Worm (Caenorhabditis elegans) whole organism, young adult: ENCODE data around the gene eif-1.

Experiments used
- F23B12.7 ChIP-seq: sonication (generic microtip); optimal IDR thresholded peaks from 2 replicates; lab custom pipeline; 2017; ENCODE audit warnings: missing genetic modification characterization, mild to moderate bottlenecking, missing compliant biosample characterization, antibody characterized with exemption, moderate library complexity; ENCODE audit not compliant: insufficient read depth
- F37B4.10 ChIP-seq: fragments of 200-800 bp; sonication (Bioruptor generic); IDR thresholded peaks from 2 replicates; pipeline ENCODE4 v1.3.6; 2022; ENCODE audit warnings: missing genetic modification characterization, missing compliant biosample characterization
- F49E8.2 ChIP-seq: sonication (generic microtip); optimal IDR thresholded peaks from 3 replicates; lab custom pipeline; 2017; ENCODE audit warnings: missing genetic modification characterization, mild to moderate bottlenecking, missing compliant biosample characterization, antibody characterized with exemption, moderate library complexity; ENCODE audit not compliant: insufficient read depth
- F52B5.7 ChIP-seq: sonication (generic microtip); optimal IDR thresholded peaks from 2 replicates; lab custom pipeline; 2016; ENCODE audit warnings: mild to moderate bottlenecking, missing genetic modification characterization, missing compliant biosample characterization
- F57C9.4 ChIP-seq: sonication (generic microtip); optimal IDR thresholded peaks from 2 replicates; lab custom pipeline; 2017; ENCODE audit warnings: mild to moderate bottlenecking, missing genetic modification characterization, missing compliant biosample characterization
- Y53F4B.3 ChIP-seq: fragments of 200-800 bp; sonication (Bioruptor generic); IDR thresholded peaks from 2 replicates; pipeline ENCODE4 v1.3.6; 2022; ENCODE audit warnings: missing genetic modification reagents, missing genetic modification characterization, missing compliant biosample characterization
- Y53G8AR.9 ChIP-seq: fragments of 200-800 bp; sonication (Bioruptor generic); conservative IDR thresholded peaks from 2 replicates; pipeline ENCODE4 v1.3.6; 2022; ENCODE audit warnings: missing genetic modification reagents, missing genetic modification characterization, missing compliant biosample characterization
- akir-1 ChIP-seq: fragments of 200-800 bp; sonication (Bioruptor generic); optimal IDR thresholded peaks from 2 replicates; lab custom pipeline; 2018; ENCODE audit warnings: mild to moderate bottlenecking, missing genetic modification characterization, moderate library complexity, missing compliant biosample characterization
- ama-1 ChIP-seq, 3 experiments: fragments of 150-350 bp in 1 of 3; sonication (generic microtip) in 2 of 3; optimal IDR thresholded peaks; 2 replicates each; lab custom pipeline; 2014 to 2018; ENCODE audit warnings: missing biosample characterization in 2 of 3, missing genetic modification characterization in 2 of 3, missing genetic modification reagents in 2 of 3
- atf-7 ChIP-seq: sonication (generic microtip); optimal IDR thresholded peaks from 2 replicates; lab custom pipeline; 2017; ENCODE audit warnings: mild to moderate bottlenecking, missing genetic modification characterization, missing compliant biosample characterization
- attf-5 ChIP-seq: fragments of 200-800 bp; sonication (Bioruptor generic); optimal IDR thresholded peaks from 2 replicates; lab custom pipeline; 2018; ENCODE audit warnings: mild to moderate bottlenecking, missing genetic modification characterization, missing compliant biosample characterization
- attf-6 ChIP-seq: fragments of 200-800 bp; sonication (Bioruptor generic); IDR thresholded peaks from 2 replicates; pipeline ENCODE4 v1.3.6; 2022; ENCODE audit warnings: missing genetic modification reagents, missing genetic modification characterization, missing compliant biosample characterization
- cebp-2 ChIP-seq: fragments of 200-800 bp; sonication (Bioruptor generic); IDR thresholded peaks from 2 replicates; pipeline ENCODE4 v1.3.6; 2022; ENCODE audit warnings: missing genetic modification characterization, missing compliant biosample characterization
- ceh-58 ChIP-seq: fragments of 200-800 bp; sonication (Bioruptor generic); IDR thresholded peaks from 2 replicates; pipeline ENCODE4 v1.3.6; 2022; ENCODE audit warnings: missing genetic modification characterization, missing compliant biosample characterization
- dox-1 ChIP-seq: fragments of 200-800 bp; sonication (Bioruptor generic); IDR thresholded peaks from 2 replicates; pipeline ENCODE4 v1.3.6; 2022; ENCODE audit warnings: missing genetic modification reagents, missing genetic modification characterization, missing compliant biosample characterization
- egrh-3 ChIP-seq: fragments of 200-800 bp; sonication (Bioruptor generic); IDR thresholded peaks from 2 replicates; pipeline ENCODE4 v1.3.6; 2022; ENCODE audit warnings: missing genetic modification reagents, missing genetic modification characterization, missing compliant biosample characterization
- hlh-26 ChIP-seq: fragments of 200-800 bp; sonication (Bioruptor generic); conservative IDR thresholded peaks from 2 replicates; pipeline ENCODE4 v1.3.6; 2022; ENCODE audit warnings: missing genetic modification reagents, missing genetic modification characterization, missing compliant biosample characterization
- hmg-1.2 ChIP-seq: fragments of 200-800 bp; sonication (Bioruptor generic); IDR thresholded peaks from 2 replicates; pipeline ENCODE4 v1.3.6; 2022; ENCODE audit warnings: missing genetic modification reagents, missing genetic modification characterization, missing compliant biosample characterization
- lag-1 ChIP-seq: fragments of 200-800 bp; sonication (Bioruptor generic); IDR thresholded peaks from 2 replicates; pipeline ENCODE4 v1.3.6; 2022; ENCODE audit warnings: missing genetic modification reagents, missing genetic modification characterization, missing compliant biosample characterization
- let-526 ChIP-seq: fragments of 200-800 bp; sonication (Bioruptor generic); IDR thresholded peaks from 2 replicates; pipeline ENCODE4 v1.3.6; 2022; ENCODE audit warnings: missing genetic modification reagents, missing genetic modification characterization, missing compliant biosample characterization
- lin-26 ChIP-seq: fragments of 200-800 bp; sonication (Bioruptor generic); IDR thresholded peaks from 2 replicates; pipeline ENCODE4 v1.3.6; 2022; ENCODE audit warnings: missing genetic modification reagents, missing genetic modification characterization, missing compliant biosample characterization
- lsl-1 ChIP-seq: fragments of 200-800 bp; sonication (Bioruptor generic); optimal IDR thresholded peaks from 2 replicates; lab custom pipeline; 2018; ENCODE audit warnings: mild to moderate bottlenecking, missing genetic modification characterization, moderate library complexity, missing compliant biosample characterization
- nfyb-1 ChIP-seq: fragments of 200-800 bp; sonication (Bioruptor generic); IDR thresholded peaks from 2 replicates; pipeline ENCODE4 v1.3.6; 2022; ENCODE audit warnings: missing genetic modification reagents, missing genetic modification characterization, missing compliant biosample characterization
- nhr-80 ChIP-seq: sonication (generic microtip); optimal IDR thresholded peaks from 2 replicates; lab custom pipeline; 2016; ENCODE audit warnings: missing genetic modification characterization, missing compliant biosample characterization
- nhr-90 ChIP-seq: sonication (generic microtip); optimal IDR thresholded peaks from 2 replicates; lab custom pipeline; 2016; ENCODE audit warnings: missing genotype, mild to moderate bottlenecking, missing genetic modification characterization, missing compliant biosample characterization
- pbrm-1 ChIP-seq: fragments of 200-800 bp; sonication (Bioruptor generic); IDR thresholded peaks from 2 replicates; pipeline ENCODE4 v1.3.6; 2022; ENCODE audit warnings: missing genetic modification reagents, missing genetic modification characterization, missing compliant biosample characterization
- sdz-38 ChIP-seq: sonication (generic microtip); optimal IDR thresholded peaks from 2 replicates; lab custom pipeline; 2016; ENCODE audit warnings: missing genotype, missing genetic modification characterization, missing compliant biosample characterization
- sea-2 ChIP-seq: fragments of 200-800 bp; sonication (Bioruptor generic); IDR thresholded peaks from 2 replicates; pipeline ENCODE4 v1.3.6; 2022; ENCODE audit warnings: missing genetic modification characterization, missing compliant biosample characterization
- snpc-3.4 ChIP-seq: sonication (generic microtip); optimal IDR thresholded peaks from 2 replicates; lab custom pipeline; 2017; ENCODE audit warnings: missing genetic modification characterization, mild to moderate bottlenecking, missing compliant biosample characterization, antibody characterized with exemption, moderate library complexity, missing genotype, missing genetic modification reagents
- somi-1 ChIP-seq: fragments of 200-800 bp; sonication (Bioruptor generic); optimal IDR thresholded peaks from 2 replicates; lab custom pipeline; 2018; ENCODE audit warnings: mild to moderate bottlenecking, missing genetic modification characterization, missing compliant biosample characterization
- unc-130 ChIP-seq: sonication (generic microtip); optimal IDR thresholded peaks from 2 replicates; lab custom pipeline; 2016; ENCODE audit warnings: missing genetic modification reagents, missing genetic modification characterization, missing compliant biosample characterization
- ztf-25 ChIP-seq: fragments of 200-800 bp; sonication (Bioruptor generic); IDR thresholded peaks from 2 replicates; pipeline ENCODE4 v1.3.6; 2022; ENCODE audit warnings: missing genetic modification reagents, missing genetic modification characterization, missing compliant biosample characterization
- ztf-6 ChIP-seq: fragments of 200-800 bp; sonication (Bioruptor generic); IDR thresholded peaks from 2 replicates; pipeline ENCODE4 v1.3.6; 2022; ENCODE audit warnings: missing genetic modification reagents, missing genetic modification characterization, missing compliant biosample characterization

Gene eif-1

ce11 chrII:5032669-5033068 lies 39.3 kb upstream of the eif-1 start (continued):
- peak; percentile 70 for TF ChIP-seq F52B5.7 (tag; lab: Kevin White, UChicago)
- TF ChIP-seq cebp-2 (GFP tag; lab: Robert Waterston, UW): peak; percentile 89
- 0 out of 2 replicates have a peak, but pooled peaks have one; percentile 78 for TF ChIP-seq F37B4.10
- TF ChIP-seq sea-2 (GFP tag; lab: Robert Waterston, UW): no peak
- TF ChIP-seq Y53F4B.3 (GFP tag; lab: Robert Waterston, UW): no peak; the same call in 1 of the 2 replicates
- peak; percentile 67 for TF ChIP-seq F23B12.7
- TF ChIP-seq let-526: no peak
- peak; percentile 60 for TF ChIP-seq lsl-1
- TF ChIP-seq ceh-58: peak; percentile 69; the same call in 1 of the 2 replicates
- peak; percentile 67 for TF ChIP-seq attf-5 (GFP tag; lab: Kevin White, UChicago)
- TF ChIP-seq F49E8.2 (tag; lab: Kevin White, UChicago): no peak
- TF ChIP-seq snpc-3.4 (tag; lab: Kevin White, UChicago): peak; percentile 62
- TF ChIP-seq atf-7: peak; percentile 53
- peak; percentile 46 for TF ChIP-seq unc-130 (GFP tag; lab: Kevin White, UChicago)
- TF ChIP-seq Y53G8AR.9 (GFP tag; lab: Robert Waterston, UW): no peak; the same call in 1 of the 2 replicates
- TF ChIP-seq lag-1 (GFP tag; lab: Robert Waterston, UW): no peak

- TF ChIP-seq snpc-3.4 (tag; lab: Kevin White, UChicago) (no peak), ztf-6 (GFP tag; lab: Robert Waterston, UW) (no peak), somi-1 (GFP tag; lab: Kevin White, UChicago) (no peak)
Observed at ce11 chrII:5031612-5032011, 38.2 kb upstream of the eif-1 start, which contains the start of gene wdr-83. wdr-83 (minus strand) TSS chrII:5031712.

ce11 chrII:5027952-5028351 lies 34.6 kb upstream of the eif-1 start:
- no peak for TF ChIP-seq pbrm-1
- no peak for TF ChIP-seq nhr-90 (tag; lab: Kevin White, UChicago)
- TF ChIP-seq F57C9.4: no peak
- TF ChIP-seq egrh-3 (GFP tag; lab: Robert Waterston, UW): no peak
- TF ChIP-seq nfyb-1 (GFP tag; lab: Robert Waterston, UW): no peak
- TF ChIP-seq lin-26: no peak
- TF ChIP-seq hmg-1.2 (GFP tag; lab: Robert Waterston, UW): no peak
- no peak for TF ChIP-seq akir-1 (GFP tag; lab: Kevin White, UChicago)
- no peak for TF ChIP-seq ztf-25 (GFP tag; lab: Robert Waterston, UW)
- TF ChIP-seq dox-1 (GFP tag; lab: Robert Waterston, UW): no peak
- no peak for TF ChIP-seq hlh-26
- TF ChIP-seq sdz-38 (tag; lab: Kevin White, UChicago): no peak
- no peak for TF ChIP-seq ztf-6 (GFP tag; lab: Robert Waterston, UW)
- no peak for TF ChIP-seq ama-1 (optimal IDR thresholded peaks at IDR 0.05; lab: Kevin White, UChicago)
- TF ChIP-seq ama-1 (GFP tag; optimal IDR thresholded peaks at IDR 0.05; lab: Kevin White, UChicago): no peak
- TF ChIP-seq, all 124 proteins: peak for 0

ce11 chrII:5022381-5022855 lies 29.0 kb upstream of the eif-1 start, which contains the start of the genes nsy-1 and F59A6.13:
nsy-1 (plus strand) TSS chrII:5022757.
F59A6.13 (plus strand) TSS chrII:5022805.
- TF ChIP-seq nhr-80 (tag; lab: Kevin White, UChicago): peak; percentile 59
- no peak for TF ChIP-seq attf-6 (GFP tag; lab: Robert Waterston, UW)
- TF ChIP-seq, all 124 proteins: peak for 1
